Worm (Caenorhabditis elegans) whole organism, L3 larva: Measurements from ENCODE around the gene best-15.

Experiments used
- ZK546.5 ChIP-seq: sonication (generic microtip); optimal IDR thresholded peaks from 2 replicates; lab custom pipeline; 2017; ENCODE audit warnings: missing biosample characterization, missing genetic modification characterization
- aly-2 ChIP-seq: fragments of 150-350 bp; optimal IDR thresholded peaks from 2 replicates; lab custom pipeline; 2014; ENCODE audit warnings: missing biosample characterization, missing genetic modification characterization
- ama-1 ChIP-seq: fragments of 150-350 bp; optimal IDR thresholded peaks from 2 replicates; lab custom pipeline; 2018
- ceh-28 ChIP-seq: fragments of 150-350 bp; optimal IDR thresholded peaks from 2 replicates; lab custom pipeline; 2014; ENCODE audit warnings: missing biosample characterization, missing genetic modification reagents, missing genetic modification characterization
- ceh-82 ChIP-seq: fragments of 150-350 bp; optimal IDR thresholded peaks from 2 replicates; lab custom pipeline; 2014; ENCODE audit warnings: missing biosample characterization, missing genetic modification characterization
- ceh-9 ChIP-seq: sonication (generic microtip); optimal IDR thresholded peaks from 2 replicates; lab custom pipeline; 2018; ENCODE audit warnings: missing biosample characterization, missing genetic modification characterization
- daf-12 ChIP-seq: fragments of 150-350 bp; optimal IDR thresholded peaks from 2 replicates; lab custom pipeline; 2014; ENCODE audit warnings: missing biosample characterization, missing genetic modification reagents, missing genetic modification characterization
- egl-27 ChIP-seq: sonication (generic microtip); optimal IDR thresholded peaks from 4 replicates; lab custom pipeline; 2017; ENCODE audit warnings: missing biosample characterization, missing genetic modification reagents, missing genetic modification characterization
- egl-5 ChIP-seq: fragments of 150-350 bp; optimal IDR thresholded peaks from 2 replicates; lab custom pipeline; 2017; ENCODE audit warnings: missing biosample characterization, missing genetic modification reagents, missing genetic modification characterization, inconsistent platforms
- elt-1 ChIP-seq: fragments of 150-350 bp; optimal IDR thresholded peaks from 2 replicates; lab custom pipeline; 2014; ENCODE audit warnings: missing biosample characterization, missing genetic modification characterization
- elt-2 ChIP-seq: sonication (generic microtip); optimal IDR thresholded peaks from 2 replicates; lab custom pipeline; 2016; ENCODE audit warnings: missing genetic modification reagents, mild to moderate bottlenecking, missing genetic modification characterization, missing compliant biosample characterization
- elt-3 ChIP-seq, 3 experiments: fragments of 150-350 bp in 1 of 3; sonication (generic microtip) in 2 of 3; optimal IDR thresholded peaks; 2 replicates in 2 of 3; 4 replicates in 1 of 3; lab custom pipeline; 2014 to 2017; ENCODE audit warnings: missing biosample characterization in 3 of 3, missing genetic modification characterization in 3 of 3
- eor-1 ChIP-seq, 2 experiments: fragments of 150-350 bp; optimal IDR thresholded peaks; 2 replicates each; lab custom pipeline; 2014 to 2018; ENCODE audit warnings: missing biosample characterization in 2 of 2, missing genetic modification characterization in 2 of 2
- fkh-10 ChIP-seq: sonication (generic microtip); optimal IDR thresholded peaks from 2 replicates; lab custom pipeline; 2017; ENCODE audit warnings: missing biosample characterization, missing genetic modification reagents, missing genetic modification characterization
- fkh-2 ChIP-seq: fragments of 150-350 bp; optimal IDR thresholded peaks from 2 replicates; lab custom pipeline; 2014; ENCODE audit warnings: missing biosample characterization, missing genetic modification reagents, missing genetic modification characterization
- jun-1 ChIP-seq: fragments of 150-350 bp; optimal IDR thresholded peaks from 2 replicates; lab custom pipeline; 2014; ENCODE audit warnings: missing biosample characterization, missing genetic modification reagents, missing genetic modification characterization
- lin-15B ChIP-seq: fragments of 150-350 bp; optimal IDR thresholded peaks from 2 replicates; lab custom pipeline; 2014; ENCODE audit warnings: missing biosample characterization, missing genetic modification characterization
- lin-39 ChIP-seq: fragments of 150-350 bp; optimal IDR thresholded peaks from 2 replicates; lab custom pipeline; 2018; ENCODE audit warnings: missing biosample characterization, missing genetic modification reagents, missing genetic modification characterization
- lsy-12 ChIP-seq: sonication (generic microtip); optimal IDR thresholded peaks from 2 replicates; lab custom pipeline; 2016; ENCODE audit warnings: mild to moderate bottlenecking, missing genetic modification characterization, missing compliant biosample characterization
- mdl-1 ChIP-seq: fragments of 150-350 bp; optimal IDR thresholded peaks from 2 replicates; lab custom pipeline; 2014; ENCODE audit warnings: missing biosample characterization, missing genetic modification characterization
- mml-1 ChIP-seq: fragments of 150-350 bp; sonication (generic microtip); optimal IDR thresholded peaks from 3 replicates; lab custom pipeline; 2014; ENCODE audit warnings: missing biosample characterization, missing genetic modification characterization
- nfya-1 ChIP-seq: sonication (generic microtip); optimal IDR thresholded peaks from 2 replicates; lab custom pipeline; 2017; ENCODE audit warnings: missing genetic modification characterization, mild to moderate bottlenecking, missing compliant biosample characterization, antibody characterized with exemption, moderate library complexity; ENCODE audit not compliant: insufficient read depth
- nhr-11 ChIP-seq: fragments of 150-350 bp; optimal IDR thresholded peaks from 2 replicates; lab custom pipeline; 2014; ENCODE audit warnings: missing biosample characterization, missing genetic modification characterization
- nhr-23 ChIP-seq: fragments of 150-350 bp; optimal IDR thresholded peaks from 2 replicates; lab custom pipeline; 2014; ENCODE audit warnings: missing biosample characterization, missing genetic modification reagents, missing genetic modification characterization
- nhr-25 ChIP-seq: sonication (generic microtip); optimal IDR thresholded peaks from 2 replicates; lab custom pipeline; 2017; ENCODE audit warnings: missing biosample characterization, missing genetic modification characterization
- nhr-28 ChIP-seq: fragments of 150-350 bp; optimal IDR thresholded peaks from 2 replicates; lab custom pipeline; 2014; ENCODE audit warnings: missing biosample characterization, missing genetic modification characterization
- nhr-76 ChIP-seq: fragments of 150-350 bp; sonication (generic microtip); optimal IDR thresholded peaks from 5 replicates; lab custom pipeline; 2014; ENCODE audit warnings: missing biosample characterization, missing genetic modification characterization
- pha-4 ChIP-seq: fragments of 150-350 bp; optimal IDR thresholded peaks from 2 replicates; lab custom pipeline; 2014; ENCODE audit warnings: missing biosample characterization, missing genetic modification reagents, missing genetic modification characterization
- pqm-1 ChIP-seq: fragments of 150-350 bp; optimal IDR thresholded peaks from 2 replicates; lab custom pipeline; 2017; ENCODE audit warnings: missing biosample characterization, missing genetic modification characterization, inconsistent platforms
- skn-1 ChIP-seq: fragments of 150-350 bp; optimal IDR thresholded peaks from 2 replicates; lab custom pipeline; 2014; ENCODE audit warnings: missing biosample characterization, missing genetic modification characterization
- unc-39 ChIP-seq: sonication (generic microtip); optimal IDR thresholded peaks from 4 replicates; lab custom pipeline; 2017; ENCODE audit warnings: missing biosample characterization, missing genetic modification characterization
- unc-62 ChIP-seq: fragments of 150-350 bp; sonication (generic microtip); optimal IDR thresholded peaks from 4 replicates; lab custom pipeline; 2014; ENCODE audit warnings: missing biosample characterization, missing genetic modification reagents, missing genetic modification characterization
- zag-1 ChIP-seq: fragments of 150-350 bp; optimal IDR thresholded peaks from 2 replicates; lab custom pipeline; 2014; ENCODE audit warnings: missing biosample characterization, missing genetic modification characterization
- ztf-11 ChIP-seq: fragments of 150-350 bp; optimal IDR thresholded peaks from 2 replicates; lab custom pipeline; 2014; ENCODE audit warnings: missing biosample characterization, missing genetic modification characterization
- ztf-4 ChIP-seq: fragments of 150-350 bp; optimal IDR thresholded peaks from 2 replicates; lab custom pipeline; 2014; ENCODE audit warnings: missing biosample characterization, missing genetic modification characterization

Gene best-15

DNA sequence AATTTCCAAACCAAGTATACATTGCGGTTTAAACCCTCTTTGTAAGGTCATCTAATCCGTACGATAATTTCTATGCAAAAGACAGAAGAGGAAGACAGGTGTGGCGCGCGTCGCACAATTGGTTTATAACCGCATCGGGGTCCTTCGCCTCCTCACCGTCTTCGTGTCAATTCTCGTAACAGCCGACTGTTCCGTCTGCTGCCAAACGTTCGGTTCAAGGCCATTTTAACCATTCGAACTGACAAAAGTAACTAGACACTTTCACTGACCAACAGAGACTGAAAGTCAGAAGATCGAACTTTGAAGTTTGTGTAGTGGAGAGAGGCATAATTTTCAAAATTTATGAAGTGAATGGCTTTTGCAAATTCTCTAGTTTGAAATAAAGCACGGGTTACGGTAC is 16.1 kb downstream of the best-15 start:
- TF ChIP-seq elt-3 (tag; optimal IDR thresholded peaks at IDR 0.05; lab: Kevin White, UChicago), result no peak
- no peak for TF ChIP-seq egl-27 (tag; lab: Kevin White, UChicago)
- no peak for TF ChIP-seq daf-12 (tag; lab: Kevin White, UChicago)
- TF ChIP-seq mml-1, result no peak
- no peak for TF ChIP-seq nhr-76 (tag; lab: Kevin White, UChicago)
- peak; percentile 78 for TF ChIP-seq nhr-25 (tag; lab: Kevin White, UChicago)

DNA sequence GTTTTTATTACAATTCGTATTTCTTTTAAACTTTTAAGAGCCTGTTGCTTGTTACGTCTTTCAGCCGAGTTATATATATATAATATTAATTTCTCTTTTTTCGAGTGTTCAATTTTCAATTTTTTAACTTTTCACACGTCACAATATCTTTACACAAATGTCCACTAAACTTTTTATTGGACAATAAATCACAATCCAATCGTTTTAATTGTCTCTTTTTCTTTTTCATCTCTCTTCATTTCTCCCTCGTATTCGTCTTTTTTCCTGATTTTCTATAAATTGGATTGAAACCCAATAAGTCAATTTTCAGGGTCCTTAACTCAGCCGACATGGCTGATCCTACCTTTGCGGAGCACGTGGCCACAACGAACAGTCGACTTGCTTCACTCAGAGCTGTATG is 19.9 kb downstream of the best-15 start, which contains the start of gene miz-1:
miz-1 (plus strand) TSS at position 301 of the 400 bp plus-strand sequence.
- TF ChIP-seq egl-5 (tag; lab: Kevin White, UChicago) (peak; percentile 59), ceh-82 (tag; lab: Kevin White, UChicago) (no peak)
- TF ChIP-seq, all 47 proteins: peak for 1

- TF ChIP-seq pha-4 (tag; lab: Kevin White, UChicago) (peak; percentile 5), lsy-12 (tag; lab: Kevin White, UChicago) (no peak)
- TF ChIP-seq, all 47 proteins: peak for 1
These were observed 20.7 kb downstream of the best-15 start for ce11 chrIV:10811388-10811787.

DNA sequence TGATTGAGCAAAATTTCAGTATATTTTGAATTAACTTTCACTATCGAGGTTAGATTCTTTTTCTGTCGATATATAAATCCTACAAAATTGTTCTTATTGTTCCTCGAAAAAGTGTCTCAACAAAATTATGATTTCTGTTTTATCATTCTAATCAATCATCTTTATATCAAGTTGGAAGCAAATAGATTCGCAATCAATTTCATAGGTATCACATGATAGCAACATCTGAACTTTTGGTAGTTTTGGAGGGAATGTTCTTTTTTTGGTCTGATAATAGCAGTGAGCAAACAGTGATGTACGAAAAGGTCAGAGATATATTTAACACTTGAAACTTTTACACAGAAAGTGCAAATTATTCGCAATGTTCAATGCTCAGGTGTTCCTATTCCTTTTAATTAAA is 21.2 kb downstream of the best-15 start:
- peak; percentile 95 for TF ChIP-seq pqm-1 (tag; lab: Kevin White, UChicago)
- TF ChIP-seq nhr-23, result no peak
- no peak for TF ChIP-seq aly-2 (tag; lab: Kevin White, UChicago)
- no peak for TF ChIP-seq egl-5 (tag; lab: Kevin White, UChicago)
- TF ChIP-seq ZK546.5 (tag; lab: Kevin White, UChicago), result no peak
- TF ChIP-seq daf-12 (tag; lab: Kevin White, UChicago), result no peak
- TF ChIP-seq skn-1 (tag; lab: Kevin White, UChicago), result peak; percentile 7
- TF ChIP-seq elt-3 (tag; optimal IDR thresholded peaks at IDR 0.05; lab: Kevin White, UChicago), result no peak
- no peak for TF ChIP-seq fkh-2 (tag; lab: Kevin White, UChicago)
- TF ChIP-seq pha-4 (tag; lab: Kevin White, UChicago), result peak; percentile 15
- no peak for TF ChIP-seq unc-62
- no peak for TF ChIP-seq unc-39 (tag; lab: Kevin White, UChicago)
- TF ChIP-seq ztf-4 (tag; lab: Kevin White, UChicago), result no peak
- TF ChIP-seq lin-39 (tag; lab: Kevin White, UChicago), result no peak
- peak; percentile 78 for TF ChIP-seq elt-2 (tag; lab: Kevin White, UChicago)
- no peak for TF ChIP-seq zag-1 (tag; lab: Kevin White, UChicago)
- TF ChIP-seq, all 47 proteins: peak for 4

DNA sequence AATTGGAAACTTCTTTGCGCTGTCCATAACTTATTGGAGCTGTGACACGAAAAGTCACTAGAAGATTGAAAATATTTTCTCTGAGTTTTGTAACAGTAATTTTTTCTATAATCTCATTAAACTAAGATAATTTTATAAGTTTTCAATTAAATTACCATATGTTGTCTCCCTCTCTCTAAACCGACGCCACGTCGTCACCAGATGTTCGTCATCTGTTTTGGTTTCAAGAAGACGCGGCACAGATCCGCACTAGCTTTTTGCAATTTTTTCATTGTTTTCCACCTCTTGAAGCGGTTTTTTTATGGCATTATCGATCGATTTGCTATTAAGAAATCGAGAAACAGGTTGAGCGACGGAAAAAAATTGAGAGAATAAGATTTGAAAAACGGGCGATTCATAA is 28.1 kb downstream of the best-15 start:
- TF ChIP-seq eor-1 (tag; optimal IDR thresholded peaks at IDR 0.05; lab: Kevin White, UChicago), result no peak
- no peak for TF ChIP-seq lin-39 (tag; lab: Kevin White, UChicago)
- TF ChIP-seq ZK546.5 (tag; lab: Kevin White, UChicago), result no peak
- TF ChIP-seq nfya-1, result no peak
- TF ChIP-seq aly-2 (tag; lab: Kevin White, UChicago), result no peak
- no peak for TF ChIP-seq elt-3 (tag; optimal IDR thresholded peaks at IDR 0.05; lab: Kevin White, UChicago)
- no peak for TF ChIP-seq fkh-10 (GFP tag; lab: Kevin White, UChicago)
- TF ChIP-seq elt-1 (tag; lab: Kevin White, UChicago), result no peak
- no peak for TF ChIP-seq ztf-11 (tag; lab: Kevin White, UChicago)
- TF ChIP-seq nhr-76 (tag; lab: Kevin White, UChicago), result no peak
- TF ChIP-seq nhr-11 (tag; lab: Kevin White, UChicago), result no peak
- TF ChIP-seq pha-4 (tag; lab: Kevin White, UChicago), result no peak
- TF ChIP-seq ceh-82 (tag; lab: Kevin White, UChicago), result no peak
- no peak for TF ChIP-seq ama-1 (lab: Kevin White, UChicago)
- no peak for TF ChIP-seq jun-1 (tag; lab: Kevin White, UChicago)

ce11 chrIV:10799354-10799753 is 32.7 kb downstream of the best-15 start, which contains the start of gene zipt-2.1:
Gene zipt-2.1 (plus strand): TSS chrIV:10799654.
- no peak for TF ChIP-seq elt-2 (tag; lab: Kevin White, UChicago)
- TF ChIP-seq pha-4 (tag; lab: Kevin White, UChicago), result no peak
- TF ChIP-seq mdl-1, result no peak
- no peak for TF ChIP-seq ceh-9 (tag; lab: Kevin White, UChicago)
- TF ChIP-seq unc-62, result no peak
- TF ChIP-seq nhr-76 (tag; lab: Kevin White, UChicago), result no peak
- no peak for TF ChIP-seq lsy-12 (tag; lab: Kevin White, UChicago)
- TF ChIP-seq nhr-28 (tag; lab: Kevin White, UChicago), result no peak
- no peak for TF ChIP-seq lin-15B (tag; lab: Kevin White, UChicago)
- no peak for TF ChIP-seq egl-5 (tag; lab: Kevin White, UChicago)
- TF ChIP-seq daf-12 (tag; lab: Kevin White, UChicago), result no peak
- no peak for TF ChIP-seq ceh-28
- no peak for TF ChIP-seq jun-1 (tag; lab: Kevin White, UChicago)
- TF ChIP-seq, all 47 proteins: peak for 0
